Worm (Caenorhabditis elegans) whole organism, early embryonic: ENCODE data around the gene max-2.

Source experiments
- B0310.2 ChIP-seq: sonication (generic microtip); optimal IDR thresholded peaks from 2 replicates; lab custom pipeline; 2016; ENCODE audit warnings: mild to moderate bottlenecking, missing genetic modification characterization, missing compliant biosample characterization
- F13C5.2 ChIP-seq: sonication (generic microtip); optimal IDR thresholded peaks from 2 replicates; lab custom pipeline; 2017; ENCODE audit warnings: mild to moderate bottlenecking, missing genetic modification characterization, inconsistent platforms, missing compliant biosample characterization
- aly-1 ChIP-seq: sonication (generic microtip); optimal IDR thresholded peaks from 2 replicates; lab custom pipeline; 2016; ENCODE audit warnings: missing genetic modification characterization, missing compliant biosample characterization
- ama-1 ChIP-seq: fragments of 150-350 bp; optimal IDR thresholded peaks from 2 replicates; lab custom pipeline; 2014
- ceh-13 ChIP-seq: fragments of 200-800 bp; sonication (Bioruptor generic); optimal IDR thresholded peaks from 2 replicates; lab custom pipeline; 2018; ENCODE audit warnings: mild to moderate bottlenecking, missing genetic modification characterization, missing compliant biosample characterization
- ets-7 ChIP-seq: sonication (generic microtip); optimal IDR thresholded peaks from 2 replicates; lab custom pipeline; 2016; ENCODE audit warnings: missing genotype, missing genetic modification characterization, missing compliant biosample characterization
- hmbx-1 ChIP-seq: sonication (generic microtip); optimal IDR thresholded peaks from 2 replicates; lab custom pipeline; 2016; ENCODE audit warnings: mild to moderate bottlenecking, missing genetic modification characterization, missing compliant biosample characterization
- hnd-1 ChIP-seq: sonication (generic microtip); optimal IDR thresholded peaks from 2 replicates; lab custom pipeline; 2016; ENCODE audit warnings: missing genetic modification characterization, missing compliant biosample characterization
- pes-1 ChIP-seq: fragments of 200-800 bp; sonication (Bioruptor generic); IDR thresholded peaks from 2 replicates; pipeline ENCODE4 v1.3.6; 2022; ENCODE audit warnings: missing genetic modification reagents, missing genetic modification characterization, missing compliant biosample characterization
- scrt-1 ChIP-seq: fragments of 200-800 bp; sonication (Bioruptor generic); IDR thresholded peaks from 2 replicates; pipeline ENCODE4 v1.3.6; 2022; ENCODE audit warnings: missing genetic modification characterization, missing compliant biosample characterization
- sea-1 ChIP-seq: fragments of 200-800 bp; sonication (Bioruptor generic); conservative IDR thresholded peaks from 2 replicates; pipeline ENCODE4 v1.3.6; 2022; ENCODE audit warnings: missing genetic modification characterization, missing compliant biosample characterization
- tbx-11 ChIP-seq: fragments of 200-800 bp; sonication (Bioruptor generic); IDR thresholded peaks from 2 replicates; pipeline ENCODE4 v1.3.6; 2022; ENCODE audit warnings: missing genetic modification characterization, missing compliant biosample characterization
- tbx-37 ChIP-seq: fragments of 200-800 bp; sonication (Bioruptor generic); conservative IDR thresholded peaks from 2 replicates; pipeline ENCODE4 v1.3.6; 2022; ENCODE audit warnings: missing genetic modification reagents, missing genetic modification characterization, missing compliant biosample characterization
- tra-4 ChIP-seq: sonication (generic microtip); optimal IDR thresholded peaks from 2 replicates; lab custom pipeline; 2017; ENCODE audit warnings: missing genetic modification characterization, missing compliant biosample characterization

DNA sequence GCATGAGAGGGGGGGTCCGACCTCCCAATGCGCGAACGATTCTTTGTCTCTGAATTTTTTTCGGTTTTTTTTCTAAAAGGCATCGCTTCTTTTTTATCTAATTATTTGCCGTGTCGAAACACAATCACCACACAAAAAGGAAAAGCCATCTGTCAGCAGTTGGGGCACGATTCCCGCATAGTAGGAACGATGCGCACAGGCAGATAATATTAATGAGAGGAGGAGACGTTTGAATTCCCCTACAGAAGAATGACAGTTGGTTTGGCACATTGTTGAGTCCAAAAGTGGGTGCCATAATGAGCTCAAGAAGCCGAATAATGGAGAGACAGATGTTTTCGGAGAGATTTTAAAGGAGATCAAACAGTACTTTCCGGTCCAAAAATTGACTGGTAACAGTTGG, 40.9 kb downstream of the max-2 start:
- TF ChIP-seq tra-4 (tag; lab: Kevin White, UChicago) (no peak), F13C5.2 (no peak), aly-1 (no peak), tbx-11 (GFP tag; lab: Robert Waterston, UW) (no peak), ama-1 (lab: Kevin White, UChicago) (no peak), pes-1 (GFP tag; lab: Robert Waterston, UW) (no peak), ceh-13 (no peak), hnd-1 (tag; lab: Kevin White, UChicago) (no peak), scrt-1 (no peak), tbx-37 (GFP tag; lab: Robert Waterston, UW) (no peak), ets-7 (tag; lab: Kevin White, UChicago) (no peak), hmbx-1 (tag; lab: Kevin White, UChicago) (no peak), B0310.2 (tag; lab: Kevin White, UChicago) (no peak), sea-1 (GFP tag; lab: Robert Waterston, UW) (no peak)
